Fruit fly (Drosophila melanogaster) whole organism, embryonic: ENCODE measurements around the gene CG7739.
A peak's percentile ranks its signal among the peaks of the same experiment; 100 is the strongest.

Source experiments
- Xrp1 ChIP-seq: fragments of 200-800 bp; sonication (Bioruptor generic); IDR thresholded peaks from 2 replicates; pipeline ENCODE4 v1.3.6; 2022; ENCODE audit warnings: missing biosample characterization, missing genetic modification characterization
- ac ChIP-seq: fragments of 200-800 bp; sonication (Bioruptor generic); optimal IDR thresholded peaks from 3 replicates; lab custom pipeline; 2017; ENCODE audit warnings: missing biosample characterization, mild to moderate bottlenecking, missing genetic modification characterization

- peak; percentile 58 for TF ChIP-seq ac (GFP tag; lab: Kevin White, UChicago)
- no peak for TF ChIP-seq Xrp1 (GFP tag; lab: Robert Waterston, UW)
Measured at dm6 chr3L:15511688-15512250, 51.1 kb downstream of the CG7739 start.
